Worm (Caenorhabditis elegans): ENCODE results near the gene ZC449.2.
A peak's percentile ranks its signal among the peaks of the same experiment; 100 is the strongest.

Gene ZC449.2

DNA sequence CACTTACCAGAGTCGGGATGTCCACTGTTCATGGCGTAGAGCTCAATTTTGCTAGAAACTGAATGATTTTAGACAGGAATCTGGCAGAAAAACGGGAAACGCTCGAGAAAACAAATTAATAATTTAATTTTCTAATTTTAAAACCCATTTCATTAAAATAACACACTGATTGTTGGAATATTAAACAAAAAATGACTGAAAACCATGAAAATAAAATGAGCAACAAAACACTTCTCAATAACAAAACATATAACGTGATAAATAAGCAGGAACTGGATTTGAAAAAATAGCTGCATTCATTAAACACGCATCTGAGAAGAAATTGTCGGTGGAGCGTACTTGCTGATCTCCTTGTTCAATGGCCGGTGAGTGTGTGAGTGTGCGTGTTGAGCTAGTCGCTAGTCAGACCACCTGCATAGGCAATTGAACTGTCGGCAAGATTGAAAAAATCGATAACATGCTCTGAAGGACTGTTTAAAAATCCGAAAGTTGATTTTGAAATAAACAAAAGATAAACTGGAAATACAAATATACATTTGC is 23.5 kb upstream of the ZC449.2 start, which contains the start of gene ZC8.6 (continued):
- TF ChIP-seq bed-1 (GFP tag; IDR thresholded peaks at IDR 0.05) = no peak

DNA sequence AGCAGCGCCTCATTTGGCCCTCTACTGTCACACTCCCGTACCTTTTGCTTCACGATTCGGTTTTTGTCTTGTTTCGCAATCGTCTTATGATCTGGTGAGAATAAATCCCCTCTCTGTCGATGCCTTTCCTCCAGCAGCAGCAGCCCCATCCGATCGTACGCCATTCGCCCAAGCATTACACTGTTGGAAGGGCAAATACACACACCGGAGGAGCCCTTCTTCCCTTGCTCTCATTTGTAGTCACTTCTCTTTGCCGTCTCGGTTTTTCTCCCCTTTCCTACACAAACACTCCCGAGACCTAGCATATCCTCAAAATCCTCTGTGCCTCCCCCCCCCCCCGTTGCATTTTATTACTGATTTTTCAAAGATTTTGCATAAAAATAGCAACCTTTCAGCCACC is 22.2 kb upstream of the ZC449.2 start, which contains the start of gene set-30:
TSS of gene set-30 (plus strand) at position 396 of the 400 bp plus-strand sequence.
- TF ChIP-seq ccch-3 (GFP tag; optimal IDR thresholded peaks at IDR 0.05) (no peak), zfh-2 (GFP tag; conservative IDR thresholded peaks at IDR 0.05) (peak; percentile 56; the same call in 1 of the 2 replicates), F57C9.4 (tag; optimal IDR thresholded peaks at IDR 0.05) (no peak), ztf-3 (GFP tag; optimal IDR thresholded peaks at IDR 0.05) (no peak), nfyb-1 (GFP tag; IDR thresholded peaks at IDR 0.05) (no peak), rec-8 (tag; optimal IDR thresholded peaks at IDR 0.05) (no peak), ztf-22 (GFP tag; optimal IDR thresholded peaks at IDR 0.05) (no peak), F55B11.4 (tag; optimal IDR thresholded peaks at IDR 0.05; ENCODE audit: borderline replicate concordance, insufficient read depth) (no peak), ceh-79 (tag; optimal IDR thresholded peaks at IDR 0.05) (no peak)

DNA sequence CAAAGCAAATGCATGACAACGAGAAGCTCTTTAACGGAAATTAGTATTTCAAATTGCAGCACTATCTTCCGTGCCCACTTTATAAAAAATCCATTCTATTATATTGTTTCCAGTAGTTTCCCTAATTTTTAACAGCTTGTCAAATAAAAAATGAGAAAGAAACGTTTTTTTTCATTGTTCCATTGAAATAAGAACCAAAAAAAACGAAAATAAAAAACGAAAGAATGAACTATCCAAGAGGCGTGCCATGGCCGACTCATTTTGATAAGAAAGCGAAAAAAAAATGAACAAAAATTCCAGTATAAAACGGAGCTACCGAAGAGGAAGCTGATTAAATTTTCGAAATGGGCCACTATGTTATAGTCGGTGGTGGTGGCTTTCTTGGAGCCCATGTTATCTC is 16.1 kb upstream of the ZC449.2 start, which contains the start of gene hsd-2:
TSS of gene hsd-2 (plus strand) at position 301 of the 400 bp plus-strand sequence.
- TF ChIP-seq unc-62 (GFP tag; optimal IDR thresholded peaks at IDR 0.05) = no peak
- TF ChIP-seq B0019.2 (GFP tag; conservative IDR thresholded peaks at IDR 0.05) = no peak
- no peak for TF ChIP-seq ekl-4 (GFP tag; IDR thresholded peaks at IDR 0.05)

DNA sequence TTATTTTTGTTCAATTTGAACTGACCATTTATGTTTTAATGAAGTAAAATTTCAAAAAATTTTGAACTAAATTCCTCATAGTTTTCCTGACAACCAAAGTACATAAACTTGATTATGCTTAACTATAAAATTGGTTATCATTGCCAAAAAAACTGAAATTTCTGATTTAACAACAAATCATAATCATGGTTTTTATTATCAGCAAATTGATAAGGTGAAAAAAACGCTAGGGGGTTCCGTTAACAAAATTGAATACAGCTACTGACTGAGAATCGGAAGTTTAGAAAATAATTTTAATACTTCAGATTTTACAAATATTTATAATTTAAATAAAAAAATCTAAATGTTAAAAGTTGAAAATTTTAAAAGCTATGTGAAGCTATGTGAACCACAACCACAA is 14.1 kb upstream of the ZC449.2 start:
- TF ChIP-seq rpc-1 (optimal IDR thresholded peaks at IDR 0.05) (no peak), rpc-1 (tag; optimal IDR thresholded peaks at IDR 0.05) (no peak), Y67H2A.10 (GFP tag; conservative IDR thresholded peaks at IDR 0.05) (no peak), nhr-80 (tag; optimal IDR thresholded peaks at IDR 0.05) (peak; percentile 8), repo-1 (tag; optimal IDR thresholded peaks at IDR 0.05) (no peak), ztf-26 (tag; optimal IDR thresholded peaks at IDR 0.05) (no peak)

DNA sequence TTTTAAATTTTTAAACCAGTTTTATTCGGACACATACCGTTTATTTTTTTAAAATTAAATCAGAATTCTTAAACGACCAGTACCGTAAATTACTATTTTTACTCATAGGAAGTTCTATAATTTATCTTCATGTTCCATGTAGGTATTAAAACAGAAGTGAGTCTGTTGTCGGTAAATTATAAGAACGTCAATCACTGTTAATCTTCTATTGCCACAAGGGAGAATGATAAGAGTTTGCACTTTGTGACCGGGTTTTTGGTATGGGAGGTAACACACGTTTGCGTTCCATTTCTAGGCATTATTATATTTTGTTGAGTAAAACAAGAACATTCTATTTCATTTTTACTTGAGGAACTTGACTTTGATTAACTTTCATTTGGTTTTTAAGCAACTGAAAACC is 12.1 kb upstream of the ZC449.2 start, which contains the start of gene hsd-3:
TSS of gene hsd-3 (plus strand) at position 301 of the 400 bp plus-strand sequence.
- no peak for TF ChIP-seq ceh-40 (GFP tag; IDR thresholded peaks at IDR 0.05)
- TF ChIP-seq nhr-80 (tag; optimal IDR thresholded peaks at IDR 0.05) = peak; percentile 5
- TF ChIP-seq Y79H2A.3 (GFP tag; conservative IDR thresholded peaks at IDR 0.05) = no peak

DNA sequence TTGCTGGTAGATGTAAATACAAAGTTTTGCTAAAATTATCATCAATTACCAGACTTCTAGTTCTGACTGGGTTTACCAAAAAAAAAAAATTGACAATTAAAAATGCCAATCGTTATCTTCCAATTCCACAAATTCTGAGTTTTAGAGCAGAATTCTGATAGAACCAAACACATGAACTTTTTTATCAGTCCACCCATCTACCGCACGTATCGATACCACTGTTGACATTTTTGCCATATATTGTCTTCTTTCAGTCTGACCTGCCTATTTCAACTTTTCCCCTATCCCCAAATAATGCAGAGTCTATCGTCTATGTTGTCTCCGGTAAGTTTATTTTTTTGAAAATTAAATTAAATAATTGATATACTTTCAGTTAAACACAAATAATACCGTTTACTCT is 7.3 kb upstream of the ZC449.2 start, which contains the start of gene ZC449.7:
TSS of gene ZC449.7 (plus strand) at position 249 of the 400 bp plus-strand sequence.
- TF ChIP-seq F10E7.11 (tag; optimal IDR thresholded peaks at IDR 0.05) (no peak), lin-40 (tag; optimal IDR thresholded peaks at IDR 0.05) (no peak), atf-7 (tag; optimal IDR thresholded peaks at IDR 0.05) (no peak), snpc-1.3 (tag; optimal IDR thresholded peaks at IDR 0.05; ENCODE audit: insufficient read depth) (no peak), nhr-80 (tag; optimal IDR thresholded peaks at IDR 0.05) (peak; percentile 83)

DNA sequence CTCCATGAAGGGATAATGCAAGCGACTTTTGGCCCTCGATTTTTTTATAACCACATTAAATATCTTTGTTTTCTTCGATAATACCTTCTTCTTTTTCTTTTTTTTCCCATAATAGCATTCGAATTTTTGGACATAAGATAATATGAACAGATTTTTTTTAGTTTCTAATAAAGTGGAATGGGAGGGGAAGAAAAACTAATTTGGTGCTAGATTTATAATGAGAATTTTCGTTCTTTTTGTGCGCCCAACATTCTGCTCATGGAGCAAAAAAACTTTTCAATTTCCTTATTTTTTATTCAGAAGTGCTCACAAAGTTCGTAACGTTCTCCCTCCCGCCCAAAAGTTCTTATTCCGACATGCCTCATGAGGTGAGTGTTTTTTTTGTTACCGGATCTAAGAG is 5.3 kb upstream of the ZC449.2 start, which contains the start of gene ZC449.8:
TSS of gene ZC449.8 (plus strand) at position 301 of the 400 bp plus-strand sequence.
- TF ChIP-seq athp-1 (tag; optimal IDR thresholded peaks at IDR 0.05) (no peak), hlh-12 (tag; optimal IDR thresholded peaks at IDR 0.05) (no peak), B0336.3 (GFP tag; IDR thresholded peaks at IDR 0.05) (no peak), die-1 (tag; optimal IDR thresholded peaks at IDR 0.05) (no peak), F37B4.10 (GFP tag; IDR thresholded peaks at IDR 0.05) (no peak), K11D2.4 (GFP tag; IDR thresholded peaks at IDR 0.05) (no peak), egrh-3 (GFP tag; IDR thresholded peaks at IDR 0.05) (no peak), ztf-28 (GFP tag; IDR thresholded peaks at IDR 0.05) (no peak), attf-6 (GFP tag; IDR thresholded peaks at IDR 0.05) (no peak), nhr-120 (GFP tag; IDR thresholded peaks at IDR 0.05) (no peak)
